Worm (Caenorhabditis elegans): ENCODE data around the gene clpp-1.

DNA sequence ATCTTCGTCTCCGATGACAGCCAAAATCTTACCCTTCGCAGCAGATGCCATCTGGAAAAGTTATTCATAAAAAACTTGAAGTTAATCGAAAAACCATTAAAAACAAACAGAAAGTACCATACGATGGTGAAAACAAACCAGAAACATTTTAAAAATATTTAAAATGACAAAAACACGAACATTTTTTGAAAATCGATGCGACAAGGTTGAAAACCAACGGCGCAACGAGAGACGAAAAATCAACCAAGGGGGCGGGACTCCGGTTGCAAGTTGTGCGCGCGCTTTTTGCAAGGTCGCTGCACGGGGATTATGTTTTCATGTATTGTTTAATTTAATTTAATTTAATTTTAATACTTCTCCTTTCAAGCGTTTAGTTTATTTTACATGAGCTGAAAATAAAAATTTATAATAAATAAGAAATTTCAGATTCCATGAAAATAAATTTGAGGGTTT is 1.0 kb upstream of the clpp-1 start, which contains the start of gene vha-9:
- TF ChIP-seq nhr-77 (tag; optimal IDR thresholded peaks at IDR 0.05) = no peak
- no peak for TF ChIP-seq nhr-67 (tag; optimal IDR thresholded peaks at IDR 0.05)

Measured in whole organism, L3 larva.